Fruit fly (Drosophila melanogaster): ENCODE data around the gene CG33494.
A peak's percentile ranks its signal among the peaks of the same experiment; 100 is the strongest.

The CG33494 gene

dm6 chr3R:25532406-25533225 is 37.7 kb upstream of the CG33494 start (continued):
- TF ChIP-seq CG4318 (GFP tag; optimal IDR thresholded peaks at IDR 0.05) (peak; percentile 62), CG11294 (GFP tag; IDR thresholded peaks at IDR 0.05) (no peak), CG8119 (GFP tag; IDR thresholded peaks at IDR 0.05) (no peak; the same call in 2 of the 3 replicates), Eip78C (GFP tag) (peak; percentile 83), svp (GFP tag) (peak; percentile 80), CG3032 (tag; optimal IDR thresholded peaks at IDR 0.05) (peak; percentile 47), CG8632 (GFP tag; optimal IDR thresholded peaks at IDR 0.05) (peak; percentile 24), CG9139 (GFP tag; optimal IDR thresholded peaks at IDR 0.05) (no peak), achi (GFP tag; optimal IDR thresholded peaks at IDR 0.05) (no peak), Gug (GFP tag; IDR thresholded peaks at IDR 0.05) (no peak), CG16779 (tag; optimal IDR thresholded peaks at IDR 0.05) (no peak), Blimp-1 (GFP tag; optimal IDR thresholded peaks at IDR 0.05) (peak; percentile 90), Sox15 (GFP tag; optimal IDR thresholded peaks at IDR 0.05) (no peak), net (GFP tag; optimal IDR thresholded peaks at IDR 0.05) (no peak), fkh (GFP tag; optimal IDR thresholded peaks at IDR 0.05) (no peak), CG6792 (GFP tag; optimal IDR thresholded peaks at IDR 0.05) (no peak), CG31627 (GFP tag; optimal IDR thresholded peaks at IDR 0.05) (no peak), Hr38 (GFP tag; optimal IDR thresholded peaks at IDR 0.05) (no peak), Lpt (GFP tag; optimal IDR thresholded peaks at IDR 0.05) (no peak), Sox14 (GFP tag; optimal IDR thresholded peaks at IDR 0.05) (no peak), CG34406 (GFP tag; optimal IDR thresholded peaks at IDR 0.05) (peak; percentile 34), vri (GFP tag; optimal IDR thresholded peaks at IDR 0.05) (no peak), Hr4 (GFP tag; optimal IDR thresholded peaks at IDR 0.05) (peak; percentile 30), CG15336 (GFP tag; IDR thresholded peaks at IDR 0.05) (peak; percentile 32; the same call in 1 of the 2 replicates), CG6808 (GFP tag; optimal IDR thresholded peaks at IDR 0.05) (no peak), fd85E (GFP tag; optimal IDR thresholded peaks at IDR 0.05) (no peak), lz (GFP tag; optimal IDR thresholded peaks at IDR 0.05) (no peak), dac (GFP tag; optimal IDR thresholded peaks at IDR 0.05) (no peak), spab (GFP tag; optimal IDR thresholded peaks at IDR 0.05) (no peak), topi (GFP tag; optimal IDR thresholded peaks at IDR 0.05) (no peak), CG8319 (GFP tag; optimal IDR thresholded peaks at IDR 0.05) (no peak), Hr39 (GFP tag; optimal IDR thresholded peaks at IDR 0.05) (no peak), Met (GFP tag; optimal IDR thresholded peaks at IDR 0.05) (no peak), CG6163 (GFP tag; IDR thresholded peaks at IDR 0.05) (peak; percentile 47; the same call in 2 of the 3 replicates), Eip75B (GFP tag; optimal IDR thresholded peaks at IDR 0.05) (no peak)

DNA sequence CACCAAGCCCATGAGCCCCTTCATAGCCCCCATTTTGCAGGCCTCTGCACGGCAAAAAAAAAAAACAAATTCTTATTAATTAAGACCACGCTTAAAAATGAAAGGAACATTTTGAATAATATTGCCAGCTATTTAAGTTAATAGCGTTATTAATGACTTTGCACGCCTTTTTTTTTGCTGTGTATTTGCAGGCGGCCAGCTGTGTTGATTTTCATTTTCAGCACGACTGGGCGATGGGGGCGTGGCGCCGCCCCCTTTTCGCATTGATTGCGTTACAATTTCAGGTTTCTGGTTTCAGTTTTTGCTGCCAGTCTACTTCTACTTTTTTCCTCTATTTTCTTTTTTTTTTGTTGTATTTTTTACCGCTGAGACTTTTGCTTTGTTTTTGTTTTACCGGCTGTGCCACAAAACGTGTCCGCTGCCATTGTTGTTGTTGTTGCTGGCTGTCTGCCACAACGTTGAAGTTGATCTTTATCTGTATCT is 37.0 kb upstream of the CG33494 start:
- peak; percentile 47 for TF ChIP-seq CG31627 (GFP tag; optimal IDR thresholded peaks at IDR 0.05)
- TF ChIP-seq CG11294 (GFP tag; IDR thresholded peaks at IDR 0.05), result peak; percentile 81
- TF ChIP-seq CG7368 (GFP tag; optimal IDR thresholded peaks at IDR 0.05), result peak; percentile 78
- TF ChIP-seq CG8119 (GFP tag; IDR thresholded peaks at IDR 0.05), result peak; percentile 91
- peak; percentile 82 for TF ChIP-seq OdsH (GFP tag; optimal IDR thresholded peaks at IDR 0.05)
- TF ChIP-seq ss (GFP tag; optimal IDR thresholded peaks at IDR 0.05), result peak; percentile 96 to 98
- peak; percentile 86 for TF ChIP-seq CG16779 (tag; optimal IDR thresholded peaks at IDR 0.05)
- TF ChIP-seq CG11902 (GFP tag; optimal IDR thresholded peaks at IDR 0.05), result peak; percentile 71
- TF ChIP-seq fkh (GFP tag; optimal IDR thresholded peaks at IDR 0.05), result no peak
- peak; percentile 96 for TF ChIP-seq CG9139 (GFP tag; optimal IDR thresholded peaks at IDR 0.05)
- no peak for TF ChIP-seq CG6854 (GFP tag; optimal IDR thresholded peaks at IDR 0.05)
- peak; percentile 91 for TF ChIP-seq CG15336 (GFP tag; IDR thresholded peaks at IDR 0.05)
- TF ChIP-seq lz (GFP tag; optimal IDR thresholded peaks at IDR 0.05), result peak; percentile 49
- peak; percentile 44 for TF ChIP-seq CG34406 (GFP tag; optimal IDR thresholded peaks at IDR 0.05)
- peak; percentile 86 for TF ChIP-seq pdm3 (GFP tag; optimal IDR thresholded peaks at IDR 0.05)
- peak; percentile 90 for TF ChIP-seq CG6808 (GFP tag; optimal IDR thresholded peaks at IDR 0.05)
- TF ChIP-seq CG11762 (GFP tag; optimal IDR thresholded peaks at IDR 0.05; ENCODE audit: insufficient read depth), result peak; percentile 87
- peak; percentile 87 for TF ChIP-seq net (GFP tag; optimal IDR thresholded peaks at IDR 0.05)
- TF ChIP-seq CG10669 (GFP tag; optimal IDR thresholded peaks at IDR 0.05), result peak; percentile 68
- peak; percentile 86 for TF ChIP-seq Eip75B (GFP tag; optimal IDR thresholded peaks at IDR 0.05)
- no peak for TF ChIP-seq Blimp-1 (GFP tag; optimal IDR thresholded peaks at IDR 0.05)
- TF ChIP-seq acj6 (GFP tag; optimal IDR thresholded peaks at IDR 0.05), result peak; percentile 74
- peak; percentile 51 for TF ChIP-seq Hr39 (GFP tag; optimal IDR thresholded peaks at IDR 0.05)
- TF ChIP-seq esn (GFP tag; optimal IDR thresholded peaks at IDR 0.05), result peak; percentile 33
- TF ChIP-seq fd85E (GFP tag; optimal IDR thresholded peaks at IDR 0.05), result peak; percentile 76
- peak; percentile 75 for TF ChIP-seq Gug (GFP tag; IDR thresholded peaks at IDR 0.05)
- peak; percentile 59 for TF ChIP-seq cyc (GFP tag; optimal IDR thresholded peaks at IDR 0.05)
- peak; percentile 72 for TF ChIP-seq Sox14 (GFP tag; optimal IDR thresholded peaks at IDR 0.05)
- TF ChIP-seq CG8319 (GFP tag; optimal IDR thresholded peaks at IDR 0.05), result peak; percentile 46
- TF ChIP-seq Sox15 (GFP tag; optimal IDR thresholded peaks at IDR 0.05), result peak; percentile 18
- TF ChIP-seq svp (GFP tag), result no peak

Data from whole organism, prepupa.